Fruit fly (Drosophila melanogaster): ENCODE data around the gene CG42369.

Gene CG42369

dm6 chr2L:6350984-6351808 lies 45.9 kb downstream of the CG42369 start, which contains the start of gene CG9498 (continued):
- TF ChIP-seq CG14441 (GFP tag; IDR thresholded peaks at IDR 0.05) (peak; percentile 83), CrebB (tag; optimal IDR thresholded peaks at IDR 0.05) (peak; percentile 41), Fer1 (GFP tag; optimal IDR thresholded peaks at IDR 0.05) (peak; percentile 94), fu2 (GFP tag; optimal IDR thresholded peaks at IDR 0.05) (peak; percentile 24), dati (GFP tag; IDR thresholded peaks at IDR 0.05) (no peak), hb (GFP tag; IDR thresholded peaks at IDR 0.05; ENCODE audit: partially characterized antibody) (no peak), maf-S (GFP tag; optimal IDR thresholded peaks at IDR 0.05) (no peak), sna (GFP tag; IDR thresholded peaks at IDR 0.05; ENCODE audit: partially characterized antibody) (no peak), phol (tag; optimal IDR thresholded peaks at IDR 0.05) (peak; percentile 80), CG3847 (GFP tag; IDR thresholded peaks at IDR 0.05) (peak; percentile 76), Hr3 (GFP tag; optimal IDR thresholded peaks at IDR 0.05) (peak; percentile 71), Asciz (GFP tag; optimal IDR thresholded peaks at IDR 0.05) (peak; percentile 80), twi (tag; optimal IDR thresholded peaks at IDR 0.05) (peak; percentile 33), CG8290 (GFP tag; optimal IDR thresholded peaks at IDR 0.05) (peak; percentile 21), CG8290 (tag; optimal IDR thresholded peaks at IDR 0.05) (peak in 1 of 2 experiments; percentile 9), nmo (GFP tag; optimal IDR thresholded peaks at IDR 0.05) (peak; percentile 74), CG8359 (GFP tag; optimal IDR thresholded peaks at IDR 0.05; ENCODE audit: borderline replicate concordance) (peak; percentile 17), CG34422 (GFP tag; IDR thresholded peaks at IDR 0.05) (peak; percentile 69; the same call in 2 of the 3 replicates), Sox100B (GFP tag; optimal IDR thresholded peaks at IDR 0.05) (peak; percentile 90), CG18599 (GFP tag; optimal IDR thresholded peaks at IDR 0.05) (peak; percentile 96), Camta (GFP tag; optimal IDR thresholded peaks at IDR 0.05) (peak; percentile 4), ken (GFP tag; IDR thresholded peaks at IDR 0.05) (no peak), HmgZ (tag; optimal IDR thresholded peaks at IDR 0.05) (peak; percentile 48), D (optimal IDR thresholded peaks at IDR 0.05) (no peak), D (GFP tag; optimal IDR thresholded peaks at IDR 0.05) (peak; percentile 51), Mrtf (GFP tag; IDR thresholded peaks at IDR 0.05) (no peak), CG12219 (GFP tag; optimal IDR thresholded peaks at IDR 0.05) (peak; percentile 23), oc (tag; optimal IDR thresholded peaks at IDR 0.05) (peak; percentile 24), CG17802 (tag; optimal IDR thresholded peaks at IDR 0.05) (no peak), slbo (GFP tag; IDR thresholded peaks at IDR 0.05) (peak; percentile 86), caup (GFP tag; optimal IDR thresholded peaks at IDR 0.05; ENCODE audit: severe bottlenecking) (peak; percentile 88), Dbx (GFP tag; IDR thresholded peaks at IDR 0.05) (peak; percentile 79; the same call in 1 of the 3 replicates), klu (GFP tag; IDR thresholded peaks at IDR 0.05) (no peak; the same call in 1 of the 2 replicates), ara (GFP tag; IDR thresholded peaks at IDR 0.05) (peak; percentile 51), salm (tag; optimal IDR thresholded peaks at IDR 0.05) (peak; percentile 69), Hsf (GFP tag; optimal IDR thresholded peaks at IDR 0.05) (no peak), cad (GFP tag; optimal IDR thresholded peaks at IDR 0.05) (no peak), CG13894 (tag; optimal IDR thresholded peaks at IDR 0.05) (peak; percentile 92), Sry-β (GFP tag; optimal IDR thresholded peaks at IDR 0.05) (no peak), B-H2 (GFP tag; optimal IDR thresholded peaks at IDR 0.05) (peak; percentile 76), CG1529 (GFP tag; optimal IDR thresholded peaks at IDR 0.05) (peak; percentile 7), ATbp (GFP tag; optimal IDR thresholded peaks at IDR 0.05) (peak; percentile 70), CG10267 (tag; optimal IDR thresholded peaks at IDR 0.05) (peak; percentile 78), CG17612 (GFP tag; IDR thresholded peaks at IDR 0.05) (peak; percentile 53), gcm (GFP tag; optimal IDR thresholded peaks at IDR 0.05) (peak; percentile 78), tap (tag; optimal IDR thresholded peaks at IDR 0.05) (peak; percentile 78), grn (GFP tag; optimal IDR thresholded peaks at IDR 0.05) (peak; percentile 92), CG31388 (GFP tag; optimal IDR thresholded peaks at IDR 0.05) (peak; percentile 9), inv (GFP tag; IDR thresholded peaks at IDR 0.05; ENCODE audit: partially characterized antibody) (no peak)

Data from whole organism, embryonic.